Fruit fly (Drosophila melanogaster) whole organism, prepupa: ENCODE measurements around the gene ppk7.

ENCODE experiments used
- Blimp-1 ChIP-seq: fragments of 200-800 bp; sonication (Bioruptor generic); optimal IDR thresholded peaks from 3 replicates; lab custom pipeline; 2017; ENCODE audit warnings: missing biosample characterization, missing genetic modification characterization, mild to moderate bottlenecking, moderate library complexity, missing genetic modification reagents
- CG10631 ChIP-seq: fragments of 200-800 bp; sonication (Bioruptor generic); optimal IDR thresholded peaks from 2 replicates; lab custom pipeline; 2016; ENCODE audit warnings: missing biosample characterization, missing genetic modification characterization
- CG10669 ChIP-seq: fragments of 200-800 bp; sonication (Bioruptor generic); optimal IDR thresholded peaks from 3 replicates; lab custom pipeline; 2018; ENCODE audit warnings: missing biosample characterization, mild to moderate bottlenecking, missing genetic modification characterization, moderate library complexity
- CG11294 ChIP-seq: fragments of 200-800 bp; sonication (Bioruptor generic); IDR thresholded peaks from 2 replicates; pipeline ENCODE4 v1.3.6; 2022; ENCODE audit warnings: missing biosample characterization, missing genetic modification characterization
- CG11762 ChIP-seq: fragments of 200-800 bp; sonication (Bioruptor generic); optimal IDR thresholded peaks from 3 replicates; lab custom pipeline; 2016; ENCODE audit warnings: missing biosample characterization, missing genetic modification characterization; ENCODE audit not compliant: insufficient read depth
- CG11902 ChIP-seq: fragments of 200-800 bp; sonication (Bioruptor generic); optimal IDR thresholded peaks from 3 replicates; lab custom pipeline; 2016; ENCODE audit warnings: missing biosample characterization, missing genetic modification characterization
- CG1621 ChIP-seq: fragments of 200-800 bp; sonication (Bioruptor generic); optimal IDR thresholded peaks from 3 replicates; lab custom pipeline; 2018; ENCODE audit warnings: missing biosample characterization, mild to moderate bottlenecking, missing genetic modification characterization
- CG31627 ChIP-seq: fragments of 200-800 bp; sonication (Bioruptor generic); optimal IDR thresholded peaks from 3 replicates; lab custom pipeline; 2016; ENCODE audit warnings: missing biosample characterization, missing genetic modification characterization
- CG34406 ChIP-seq: fragments of 200-800 bp; sonication (Bioruptor generic); optimal IDR thresholded peaks from 3 replicates; lab custom pipeline; 2016; ENCODE audit warnings: missing biosample characterization, missing genetic modification characterization
- CG3919 ChIP-seq: fragments of 200-800 bp; sonication (Bioruptor generic); optimal IDR thresholded peaks from 3 replicates; lab custom pipeline; 2016; ENCODE audit warnings: missing biosample characterization, missing genetic modification characterization
- CG4318 ChIP-seq: fragments of 200-800 bp; sonication (Bioruptor generic); optimal IDR thresholded peaks from 3 replicates; lab custom pipeline; 2017; ENCODE audit warnings: missing biosample characterization, mild to moderate bottlenecking, missing genetic modification characterization
- CG6792 ChIP-seq: fragments of 200-800 bp; sonication (Bioruptor generic); optimal IDR thresholded peaks from 3 replicates; lab custom pipeline; 2016; ENCODE audit warnings: missing biosample characterization, missing genetic modification characterization
- CG6808 ChIP-seq: fragments of 200-800 bp; sonication (Bioruptor generic); optimal IDR thresholded peaks from 3 replicates; lab custom pipeline; 2017; ENCODE audit warnings: missing biosample characterization, missing genetic modification characterization, mild to moderate bottlenecking, moderate library complexity, missing genetic modification reagents
- CG7368 ChIP-seq: fragments of 200-800 bp; sonication (Bioruptor generic); optimal IDR thresholded peaks from 3 replicates; lab custom pipeline; 2016; ENCODE audit warnings: missing biosample characterization, missing genetic modification characterization
- CG8119 ChIP-seq: fragments of 200-800 bp; sonication (Bioruptor generic); IDR thresholded peaks from 3 replicates; pipeline ENCODE4 v1.3.6; 2022; ENCODE audit warnings: missing biosample characterization, missing genetic modification characterization
- CG8632 ChIP-seq: fragments of 200-800 bp; sonication (Bioruptor generic); optimal IDR thresholded peaks from 3 replicates; lab custom pipeline; 2016; ENCODE audit warnings: missing biosample characterization, missing genetic modification characterization
- CG9139 ChIP-seq: fragments of 200-800 bp; sonication (Bioruptor generic); optimal IDR thresholded peaks from 3 replicates; lab custom pipeline; 2017; ENCODE audit warnings: missing biosample characterization, mild to moderate bottlenecking, missing genetic modification characterization
- Eip75B ChIP-seq: fragments of 200-800 bp; sonication (Bioruptor generic); optimal IDR thresholded peaks from 3 replicates; lab custom pipeline; 2016; ENCODE audit warnings: missing biosample characterization, missing genetic modification characterization
- Eip78C ChIP-seq: fragments of 200-800 bp; sonication (Bioruptor generic); peaks from one replicate; lab custom pipeline; 2016; ENCODE audit warnings: missing biosample characterization, missing genetic modification characterization
- Ets21C ChIP-seq: fragments of 200-800 bp; sonication (Bioruptor generic); optimal IDR thresholded peaks from 3 replicates; lab custom pipeline; 2016; ENCODE audit warnings: missing biosample characterization, missing genetic modification characterization
- Ets96B ChIP-seq: fragments of 200-800 bp; optimal IDR thresholded peaks from 2 replicates; lab custom pipeline; 2019; ENCODE audit warnings: missing biosample characterization, mild to moderate bottlenecking, missing genetic modification characterization, moderate library complexity
- Hr38 ChIP-seq: sonication (Bioruptor generic); optimal IDR thresholded peaks from 2 replicates; lab custom pipeline; 2016; ENCODE audit warnings: missing biosample characterization, missing genetic modification characterization
- Hr39 ChIP-seq: fragments of 200-800 bp; sonication (Bioruptor generic); optimal IDR thresholded peaks from 2 replicates; lab custom pipeline; 2016; ENCODE audit warnings: missing biosample characterization, missing genetic modification characterization
- Hr4 ChIP-seq: fragments of 200-800 bp; sonication (Bioruptor generic); optimal IDR thresholded peaks from 3 replicates; lab custom pipeline; 2016; ENCODE audit warnings: missing biosample characterization, missing genetic modification characterization
- Met ChIP-seq: fragments of 200-800 bp; sonication (Bioruptor generic); optimal IDR thresholded peaks from 3 replicates; lab custom pipeline; 2016; ENCODE audit warnings: missing biosample characterization, missing genetic modification characterization
- OdsH ChIP-seq: fragments of 200-800 bp; sonication (Bioruptor generic); optimal IDR thresholded peaks from 3 replicates; lab custom pipeline; 2016; ENCODE audit warnings: missing biosample characterization, missing genetic modification characterization
- Sox14 ChIP-seq: fragments of 200-800 bp; sonication (Bioruptor generic); optimal IDR thresholded peaks from 3 replicates; lab custom pipeline; 2016; ENCODE audit warnings: missing biosample characterization, missing genetic modification characterization
- acj6 ChIP-seq: fragments of 200-800 bp; sonication (Bioruptor generic); optimal IDR thresholded peaks from 3 replicates; lab custom pipeline; 2016; ENCODE audit warnings: missing biosample characterization, missing genetic modification characterization
- cyc ChIP-seq: fragments of 200-800 bp; sonication (Bioruptor generic); optimal IDR thresholded peaks from 3 replicates; lab custom pipeline; 2016; ENCODE audit warnings: missing biosample characterization, missing genetic modification characterization
- dac ChIP-seq: fragments of 200-800 bp; sonication (Bioruptor generic); optimal IDR thresholded peaks from 2 replicates; lab custom pipeline; 2017; ENCODE audit warnings: missing biosample characterization, mild to moderate bottlenecking, missing genetic modification characterization
- eg ChIP-seq: fragments of 200-800 bp; sonication (Bioruptor generic); IDR thresholded peaks from 3 replicates; pipeline ENCODE4 v1.3.6; 2022; ENCODE audit warnings: missing biosample characterization, missing genetic modification characterization
- fd59A ChIP-seq: fragments of 200-800 bp; sonication (Bioruptor generic); optimal IDR thresholded peaks from 2 replicates; lab custom pipeline; 2017; ENCODE audit warnings: missing biosample characterization, mild to moderate bottlenecking, missing genetic modification characterization, missing genetic modification reagents
- fd85E ChIP-seq: fragments of 200-800 bp; sonication (Bioruptor generic); optimal IDR thresholded peaks from 3 replicates; lab custom pipeline; 2016; ENCODE audit warnings: missing biosample characterization, missing genetic modification characterization
- fkh ChIP-seq: fragments of 200-800 bp; sonication (Bioruptor generic); optimal IDR thresholded peaks from 3 replicates; lab custom pipeline; 2017; ENCODE audit warnings: missing biosample characterization, mild to moderate bottlenecking, missing genetic modification characterization, moderate library complexity
- lz ChIP-seq: fragments of 200-800 bp; sonication (Bioruptor generic); optimal IDR thresholded peaks from 3 replicates; lab custom pipeline; 2016; ENCODE audit warnings: missing biosample characterization, missing genetic modification characterization
- net ChIP-seq: fragments of 200-800 bp; sonication (Bioruptor generic); optimal IDR thresholded peaks from 3 replicates; lab custom pipeline; 2016; ENCODE audit warnings: missing biosample characterization, missing genetic modification characterization
- salr ChIP-seq, 2 experiments: fragments of 200-800 bp; sonication (Bioruptor generic); optimal IDR thresholded peaks; 3 replicates each; lab custom pipeline; 2016 to 2018; ENCODE audit warnings: missing biosample characterization in 2 of 2, missing genetic modification characterization in 2 of 2, mild to moderate bottlenecking in 1 of 2
- spab ChIP-seq: fragments of 200-800 bp; sonication (Bioruptor generic); optimal IDR thresholded peaks from 2 replicates; lab custom pipeline; 2017; ENCODE audit warnings: missing biosample characterization, mild to moderate bottlenecking, missing genetic modification characterization, missing genetic modification reagents
- svp ChIP-seq: fragments of 200-800 bp; sonication (Bioruptor generic); peaks from one replicate; lab custom pipeline; 2016; ENCODE audit warnings: missing biosample characterization, missing genetic modification characterization
- topi ChIP-seq: fragments of 200-800 bp; sonication (Bioruptor generic); optimal IDR thresholded peaks from 3 replicates; lab custom pipeline; 2016; ENCODE audit warnings: missing biosample characterization, missing genetic modification characterization
- vri ChIP-seq: fragments of 200-800 bp; sonication (Bioruptor generic); optimal IDR thresholded peaks from 3 replicates; lab custom pipeline; 2016; ENCODE audit warnings: missing biosample characterization, mild to moderate bottlenecking, missing genetic modification characterization

Gene ppk7

DNA sequence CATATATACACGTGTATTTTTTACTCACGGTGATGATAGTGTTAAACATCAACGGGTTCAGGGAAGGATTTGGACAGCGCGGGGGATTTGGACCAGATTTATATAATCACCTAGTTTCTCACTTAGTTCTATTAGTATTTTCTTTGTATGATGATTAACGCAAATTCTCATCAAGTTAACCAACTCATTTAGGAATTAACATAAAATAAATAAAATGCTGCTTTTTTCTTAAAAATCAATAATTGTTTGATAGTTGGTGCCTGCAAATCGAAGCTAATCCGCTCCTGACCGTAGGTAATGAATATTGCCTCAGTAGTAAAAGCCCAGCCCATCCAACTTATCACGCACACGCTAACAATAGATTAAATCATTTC is 2.3 kb downstream of the ppk7 start:
- TF ChIP-seq CG6808 (GFP tag; lab: Kevin White, UChicago), result no peak
- TF ChIP-seq Ets96B (tag; lab: Kevin White, UChicago), result peak; percentile 8
- TF ChIP-seq CG3919 (GFP tag; lab: Kevin White, UChicago), result no peak
- TF ChIP-seq lz (GFP tag; lab: Kevin White, UChicago), result no peak
- no peak for TF ChIP-seq spab
- TF ChIP-seq svp, result peak; percentile 62
- TF ChIP-seq fd85E (GFP tag; lab: Kevin White, UChicago), result no peak
- no peak for TF ChIP-seq CG11762 (GFP tag; lab: Kevin White, UChicago)
- peak; percentile 3 for TF ChIP-seq CG10631 (GFP tag; lab: Kevin White, UChicago)
- TF ChIP-seq Sox14 (GFP tag; lab: Kevin White, UChicago), result no peak
- no peak for TF ChIP-seq topi (GFP tag; lab: Kevin White, UChicago)
- no peak for TF ChIP-seq CG11294 (GFP tag; lab: Robert Waterston, UW)
- TF ChIP-seq fd59A (GFP tag; lab: Kevin White, UChicago), result no peak
- peak; percentile 68 for TF ChIP-seq fkh (GFP tag; lab: Kevin White, UChicago)
- TF ChIP-seq eg (GFP tag; lab: Robert Waterston, UW), result peak; percentile 63; the same call in 2 of the 3 replicates
- TF ChIP-seq CG11902, result no peak
- TF ChIP-seq Eip78C, result peak; percentile 33
- peak; percentile 62 for TF ChIP-seq Hr4 (GFP tag; lab: Kevin White, UChicago)
- no peak for TF ChIP-seq Hr38
- TF ChIP-seq OdsH (GFP tag; lab: Kevin White, UChicago), result peak; percentile 14
- no peak for TF ChIP-seq net
- TF ChIP-seq CG1621, result no peak

DNA sequence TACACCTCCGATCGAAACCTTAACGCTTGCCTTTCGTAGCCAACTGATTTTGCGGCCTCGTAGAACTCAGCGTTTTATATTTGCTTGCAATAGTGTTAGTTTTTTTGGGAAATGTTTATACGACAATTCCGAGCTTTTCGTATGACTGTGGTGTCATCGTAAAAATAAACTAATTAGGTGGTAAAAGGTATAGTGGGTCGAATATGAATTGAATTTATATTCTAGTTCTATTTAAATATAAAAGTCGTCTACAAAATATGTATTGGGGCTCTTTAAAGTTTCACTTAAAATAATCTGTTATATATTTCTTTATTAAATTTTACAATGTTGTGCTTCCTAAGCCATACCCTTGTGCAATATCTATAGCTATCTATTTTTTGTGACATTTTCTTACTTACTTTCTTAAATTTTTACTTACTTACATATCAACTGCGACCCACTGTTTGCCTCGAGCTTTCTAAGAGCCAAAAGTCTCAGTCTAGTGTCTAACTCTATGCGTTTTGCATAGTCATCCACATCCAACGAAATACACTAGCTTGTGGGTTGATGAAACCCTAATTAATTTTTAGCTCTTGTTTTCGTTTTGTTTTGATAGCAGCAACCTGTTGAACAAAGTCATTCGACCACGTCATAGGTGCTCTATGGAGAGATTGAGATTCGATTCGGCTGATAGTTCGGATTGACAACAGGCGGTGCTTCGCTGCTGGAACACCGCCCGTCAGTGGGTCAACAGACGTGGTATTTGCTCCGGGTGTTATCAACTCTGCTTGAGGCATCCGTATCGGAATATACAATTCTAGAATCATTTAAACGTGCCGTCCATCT is 2.9 kb downstream of the ppk7 start, which contains the start of gene CG9498:
Gene CG9498 (minus strand): TSS at position 51 of the 825 bp plus-strand sequence.
- TF ChIP-seq CG6792 (GFP tag; lab: Kevin White, UChicago) (no peak), CG11762 (GFP tag; lab: Kevin White, UChicago) (no peak), acj6 (GFP tag; lab: Kevin White, UChicago) (no peak), Ets21C (no peak), CG3919 (GFP tag; lab: Kevin White, UChicago) (no peak), eg (GFP tag; lab: Robert Waterston, UW) (peak; percentile 10; the same call in 1 of the 3 replicates), dac (no peak), CG9139 (no peak), fkh (GFP tag; lab: Kevin White, UChicago) (peak; percentile 32), fd85E (GFP tag; lab: Kevin White, UChicago) (no peak), Eip78C (no peak), cyc (GFP tag; lab: Kevin White, UChicago) (no peak)

DNA sequence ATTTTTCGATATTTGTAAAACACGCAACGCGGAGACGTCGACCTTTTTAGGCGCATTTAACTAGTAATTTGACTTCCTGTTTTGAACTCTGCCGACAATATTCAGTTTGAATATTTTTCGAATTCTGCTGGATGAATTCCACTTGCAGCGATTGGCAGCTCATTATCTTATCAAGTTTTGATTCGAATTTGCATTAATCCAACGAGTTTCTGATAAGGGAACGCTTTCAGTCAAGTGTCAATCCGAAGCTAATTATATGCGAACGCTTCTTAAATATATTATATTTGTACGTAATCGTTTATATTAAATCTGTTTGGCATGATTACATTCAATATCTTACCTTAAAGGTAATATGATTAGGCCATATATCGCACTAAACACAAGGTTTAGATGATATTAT is 5.8 kb downstream of the ppk7 start, which contains the start of gene CG9497:
Gene CG9497 (minus strand): TSS at position 101 of the 400 bp plus-strand sequence.
- TF ChIP-seq svp, result peak; percentile 87
- TF ChIP-seq Eip75B (GFP tag; lab: Kevin White, UChicago), result no peak
- TF ChIP-seq vri (GFP tag; lab: Kevin White, UChicago), result no peak
- no peak for TF ChIP-seq Hr39 (GFP tag; lab: Kevin White, UChicago)

DNA sequence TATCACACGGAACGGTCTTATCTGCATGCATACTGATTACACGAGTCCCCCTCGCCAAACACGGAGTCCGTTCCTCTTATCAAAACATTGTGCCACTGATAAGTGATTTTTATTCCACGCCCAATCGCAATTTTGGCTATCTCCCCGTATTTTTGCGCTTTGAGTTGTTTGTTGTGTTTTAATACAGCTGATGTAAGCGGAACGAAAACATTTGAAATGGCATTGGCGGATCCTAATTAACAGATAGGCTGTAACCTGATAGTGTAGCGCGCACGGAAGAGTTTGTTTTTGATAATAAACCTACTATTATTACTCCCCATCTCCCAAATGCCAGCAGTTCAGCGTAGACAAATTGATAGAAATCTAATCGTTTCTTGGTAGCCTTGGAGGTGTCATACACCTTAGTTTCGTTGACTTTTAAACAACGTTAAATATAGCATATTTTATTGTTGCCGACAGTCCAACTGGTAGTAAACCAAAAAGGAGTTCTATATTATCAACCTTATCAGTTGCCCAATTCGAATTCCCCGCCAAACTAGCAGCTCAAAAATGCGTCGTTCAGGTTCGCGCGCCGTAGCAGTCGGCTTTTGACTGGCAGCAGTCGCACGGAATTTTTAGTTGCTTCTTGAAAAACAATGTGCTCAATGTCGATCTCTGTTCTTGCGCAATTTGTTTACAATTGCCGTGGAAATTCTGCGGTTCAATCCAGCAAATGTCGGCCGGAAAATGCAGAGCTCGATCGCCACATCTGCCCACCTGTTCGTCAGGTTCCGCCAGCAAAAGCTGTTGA is 10.9 kb downstream of the ppk7 start:
- TF ChIP-seq Met (GFP tag; lab: Kevin White, UChicago), result no peak
- no peak for TF ChIP-seq CG34406 (GFP tag; lab: Kevin White, UChicago)
- no peak for TF ChIP-seq lz (GFP tag; lab: Kevin White, UChicago)
- TF ChIP-seq salr (GFP tag; optimal IDR thresholded peaks at IDR 0.05; lab: Kevin White, UChicago), result no peak
- TF ChIP-seq CG9139, result no peak
- no peak for TF ChIP-seq CG8119 (GFP tag; lab: Robert Waterston, UW)
- no peak for TF ChIP-seq CG31627 (GFP tag; lab: Kevin White, UChicago)
- TF ChIP-seq CG11762 (GFP tag; lab: Kevin White, UChicago), result no peak
- no peak for TF ChIP-seq CG6808 (GFP tag; lab: Kevin White, UChicago)
- no peak for TF ChIP-seq CG11294 (GFP tag; lab: Robert Waterston, UW)
- TF ChIP-seq Blimp-1 (GFP tag; lab: Kevin White, UChicago), result no peak
- no peak for TF ChIP-seq CG10669
- no peak for TF ChIP-seq CG7368 (GFP tag; lab: Kevin White, UChicago)
- no peak for TF ChIP-seq CG8632
- no peak for TF ChIP-seq CG4318 (GFP tag; lab: Kevin White, UChicago)
- TF ChIP-seq vri (GFP tag; lab: Kevin White, UChicago), result peak; percentile 91
- TF ChIP-seq CG3919 (GFP tag; lab: Kevin White, UChicago), result no peak
- TF ChIP-seq spab, result no peak
- TF ChIP-seq CG10631 (GFP tag; lab: Kevin White, UChicago), result no peak
- no peak for TF ChIP-seq CG11902
- no peak for TF ChIP-seq Hr38
- no peak for TF ChIP-seq Ets21C
- no peak for TF ChIP-seq fd59A (GFP tag; lab: Kevin White, UChicago)
